Worm (Caenorhabditis elegans) whole organism, midembryonic: ENCODE data around the gene srx-6.

ENCODE experiments used
- cog-1 ChIP-seq: sonication (generic microtip); optimal IDR thresholded peaks from 2 replicates; lab custom pipeline; 2016; ENCODE audit warnings: missing genetic modification characterization, missing compliant biosample characterization
- flt-1 ChIP-seq: fragments of 200-800 bp; sonication (Bioruptor generic); IDR thresholded peaks from 2 replicates; pipeline ENCODE4 v1.3.6; 2022; ENCODE audit warnings: missing genetic modification characterization, missing compliant biosample characterization
- klf-2 ChIP-seq: fragments of 200-800 bp; sonication (Bioruptor generic); conservative IDR thresholded peaks from 2 replicates; pipeline ENCODE4 v1.3.6; 2022; ENCODE audit warnings: missing genetic modification reagents, missing genetic modification characterization, missing compliant biosample characterization
- ref-1 ChIP-seq: fragments of 200-800 bp; sonication (Bioruptor generic); conservative IDR thresholded peaks from 2 replicates; pipeline ENCODE4 v1.3.6; 2022; ENCODE audit warnings: missing genetic modification reagents, missing genetic modification characterization, missing compliant biosample characterization
- ztf-23 ChIP-seq: fragments of 200-800 bp; sonication (Bioruptor generic); IDR thresholded peaks from 2 replicates; pipeline ENCODE4 v1.3.6; 2022; ENCODE audit warnings: missing genetic modification reagents, missing genetic modification characterization, missing compliant biosample characterization

- TF ChIP-seq ref-1 (GFP tag; lab: Robert Waterston, UW) (no peak), flt-1 (no peak), klf-2 (GFP tag; lab: Robert Waterston, UW) (no peak), cog-1 (no peak), ztf-23 (GFP tag; lab: Robert Waterston, UW) (no peak)
Measured at ce11 chrV:7343522-7343921, 30.4 kb upstream of the srx-6 start, which contains the start of gene srh-244.
